Worm (Caenorhabditis elegans) whole organism, mixed stage, embryonic: ENCODE results near the gene F23A7.3.

Experiments used
- bed-3 ChIP-seq: fragments of 200-800 bp; sonication (Bioruptor generic); optimal IDR thresholded peaks from 3 replicates; lab custom pipeline; 2018; ENCODE audit warnings: mild to moderate bottlenecking, missing genetic modification characterization, moderate library complexity, missing compliant biosample characterization
- blmp-1 ChIP-seq: fragments of 150-350 bp; optimal IDR thresholded peaks from 2 replicates; lab custom pipeline; 2014; ENCODE audit warnings: missing biosample characterization, missing genetic modification characterization
- elt-3 ChIP-seq: fragments of 150-350 bp; optimal IDR thresholded peaks from 2 replicates; lab custom pipeline; 2014; ENCODE audit warnings: missing biosample characterization, missing genetic modification characterization
- lsy-2 ChIP-seq: fragments of 150-350 bp; optimal IDR thresholded peaks from 2 replicates; lab custom pipeline; 2014; ENCODE audit warnings: missing biosample characterization, missing genetic modification characterization
- mls-2 ChIP-seq: sonication (generic microtip); optimal IDR thresholded peaks from 2 replicates; lab custom pipeline; 2016; ENCODE audit warnings: mild to moderate bottlenecking, missing genetic modification characterization, moderate library complexity, missing compliant biosample characterization
- nhr-76 ChIP-seq: sonication (generic microtip); optimal IDR thresholded peaks from 2 replicates; lab custom pipeline; 2017; ENCODE audit warnings: missing biosample characterization, missing genetic modification characterization
- snpc-4 ChIP-seq: fragments of 150-350 bp; optimal IDR thresholded peaks from 2 replicates; lab custom pipeline; 2014; ENCODE audit warnings: missing biosample characterization, missing genetic modification characterization

DNA sequence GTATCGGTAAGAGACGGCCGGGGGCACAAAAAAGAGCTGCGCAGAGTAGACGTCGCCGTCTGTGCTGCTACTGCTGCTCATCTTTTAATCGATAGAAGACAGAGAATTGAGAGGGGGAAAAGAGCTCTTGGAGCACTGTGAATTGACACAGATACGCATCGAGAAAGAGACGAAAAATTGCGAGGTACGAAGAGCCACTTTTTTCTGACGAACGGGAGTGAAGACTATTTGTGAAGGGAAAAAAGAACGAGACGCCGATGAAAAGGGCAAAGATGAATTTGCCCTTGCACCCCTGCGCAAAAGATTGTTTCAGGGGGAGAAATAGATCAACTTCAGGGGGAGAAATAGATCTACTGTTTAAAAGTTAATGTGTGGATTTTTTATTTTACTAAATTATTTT, 17.6 kb upstream of the F23A7.3 start:
- TF ChIP-seq bed-3 (GFP tag; lab: Kevin White, UChicago): no peak
- TF ChIP-seq snpc-4: no peak
- no peak for TF ChIP-seq blmp-1
- no peak for TF ChIP-seq elt-3 (tag; lab: Kevin White, UChicago)
- no peak for TF ChIP-seq nhr-76 (tag; lab: Kevin White, UChicago)
- no peak for TF ChIP-seq mls-2 (tag; lab: Kevin White, UChicago)
- TF ChIP-seq lsy-2 (tag; lab: Kevin White, UChicago): no peak
